Worm (Caenorhabditis elegans) whole organism, midembryonic: Measurements from ENCODE around the gene Y48C3A.18.

Experiments
- T22C8.4 ChIP-seq: fragments of 200-800 bp; sonication (Bioruptor generic); IDR thresholded peaks from 2 replicates; pipeline ENCODE4 v1.3.6; 2022; ENCODE audit warnings: missing genetic modification characterization, missing compliant biosample characterization
- cog-1 ChIP-seq: sonication (generic microtip); optimal IDR thresholded peaks from 2 replicates; lab custom pipeline; 2016; ENCODE audit warnings: missing genetic modification characterization, missing compliant biosample characterization
- flt-1 ChIP-seq: fragments of 200-800 bp; sonication (Bioruptor generic); IDR thresholded peaks from 2 replicates; pipeline ENCODE4 v1.3.6; 2022; ENCODE audit warnings: missing genetic modification characterization, missing compliant biosample characterization
- klf-2 ChIP-seq: fragments of 200-800 bp; sonication (Bioruptor generic); conservative IDR thresholded peaks from 2 replicates; pipeline ENCODE4 v1.3.6; 2022; ENCODE audit warnings: missing genetic modification reagents, missing genetic modification characterization, missing compliant biosample characterization
- med-1 ChIP-seq: sonication (generic microtip); optimal IDR thresholded peaks from 2 replicates; lab custom pipeline; 2017; ENCODE audit warnings: missing genetic modification characterization, mild to moderate bottlenecking, missing compliant biosample characterization, antibody characterized with exemption, missing genetic modification reagents; ENCODE audit not compliant: insufficient read depth
- ref-1 ChIP-seq: fragments of 200-800 bp; sonication (Bioruptor generic); conservative IDR thresholded peaks from 2 replicates; pipeline ENCODE4 v1.3.6; 2022; ENCODE audit warnings: missing genetic modification reagents, missing genetic modification characterization, missing compliant biosample characterization
- ztf-23 ChIP-seq: fragments of 200-800 bp; sonication (Bioruptor generic); IDR thresholded peaks from 2 replicates; pipeline ENCODE4 v1.3.6; 2022; ENCODE audit warnings: missing genetic modification reagents, missing genetic modification characterization, missing compliant biosample characterization

- TF ChIP-seq ztf-23 (GFP tag; lab: Robert Waterston, UW) (0 out of 2 replicates have a peak, but pooled peaks have one; percentile 9), flt-1 (GFP tag; lab: Robert Waterston, UW) (no peak), cog-1 (tag; lab: Kevin White, UChicago) (no peak), T22C8.4 (GFP tag; lab: Robert Waterston, UW) (no peak), ref-1 (GFP tag; lab: Robert Waterston, UW) (no peak), med-1 (GFP tag; lab: Kevin White, UChicago) (no peak), klf-2 (GFP tag; lab: Robert Waterston, UW) (no peak)
These were observed 44.2 kb downstream of the Y48C3A.18 start for ce11 chrII:13456622-13457021.
